Fruit fly (Drosophila melanogaster) Kc167 (cell line): ENCODE measurements around the gene Semp1.
"Not testable (repeated sequence)": the region's sequence is repeated elsewhere in the genome, so short reads cannot be mapped to it uniquely, and the experiment has no call there.

Experiments
- Sin3A ChIP-seq: fragments of >200 bp; optimal IDR thresholded peaks from 2 replicates; lab custom pipeline; 2018; ENCODE audit warnings: missing external identifiers
- h ChIP-seq: fragments of >200 bp; optimal IDR thresholded peaks from 3 replicates; lab custom pipeline; 2018; ENCODE audit warnings: missing external identifiers
- psq ChIP-seq: fragments of >200 bp; optimal IDR thresholded peaks from 2 replicates; lab custom pipeline; 2017; ENCODE audit warnings: missing external identifiers

DNA sequence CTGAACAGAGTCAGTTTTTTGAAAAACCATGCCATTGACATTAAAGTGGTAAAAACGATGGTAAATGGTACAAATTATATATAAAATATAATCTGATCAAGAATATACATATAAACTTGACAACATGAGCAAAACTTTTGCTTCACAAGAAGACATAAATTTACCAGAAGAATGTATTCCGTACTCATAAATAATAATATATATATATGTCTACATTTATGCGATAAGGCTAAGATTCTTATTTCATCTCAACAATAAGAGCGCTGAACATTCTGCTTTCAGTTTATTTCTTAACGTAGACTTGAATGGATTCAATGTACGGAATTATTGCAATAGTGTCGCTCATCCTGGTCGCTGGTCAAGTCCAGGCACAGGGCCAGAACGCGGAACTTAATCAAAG is 47.6 kb upstream of the Semp1 start, which contains the start of gene CG18477:
- TF ChIP-seq h, psq, Sin3A (lab: Kevin White, UChicago): not testable (repeated sequence)
